Fruit fly (Drosophila melanogaster) whole organism, wandering third instar larva: Measurements from ENCODE around the gene CG32811.
A peak's percentile ranks its signal among the peaks of the same experiment; 100 is the strongest.

Experiments used
- CG32264 ChIP-seq: fragments of 200-800 bp; sonication (Bioruptor generic); optimal IDR thresholded peaks from 2 replicates; lab custom pipeline; 2016; ENCODE audit warnings: missing biosample characterization, missing genetic modification characterization
- CG9705 ChIP-seq: fragments of 200-800 bp; sonication (Bioruptor generic); optimal IDR thresholded peaks from 2 replicates; lab custom pipeline; 2018; ENCODE audit warnings: missing biosample characterization, mild to moderate bottlenecking, missing genetic modification characterization
- CrebA ChIP-seq: fragments of 200-800 bp; sonication (Bioruptor generic); optimal IDR thresholded peaks from 2 replicates; lab custom pipeline; 2016; ENCODE audit warnings: missing biosample characterization, mild to moderate bottlenecking, missing genetic modification characterization, borderline replicate concordance
- Dfd ChIP-seq: fragments of >200 bp; optimal IDR thresholded peaks from 2 replicates; lab custom pipeline; 2017; ENCODE audit warnings: missing biosample characterization, missing genetic modification characterization
- Dif ChIP-seq: fragments of 200-275, 200-300 bp; sonication (Bioruptor generic); optimal IDR thresholded peaks from 2 replicates; lab custom pipeline; 2018; ENCODE audit warnings: missing biosample characterization, missing genetic modification characterization; ENCODE audit not compliant: partially characterized antibody
- GATAd ChIP-seq: sonication (Bioruptor generic); optimal IDR thresholded peaks from 2 replicates; lab custom pipeline; 2016; ENCODE audit warnings: missing biosample characterization, missing genetic modification characterization
- HLH106 ChIP-seq: fragments of 200-800 bp; optimal IDR thresholded peaks from 3 replicates; lab custom pipeline; 2019; ENCODE audit warnings: missing biosample characterization, mild to moderate bottlenecking, missing genetic modification characterization, moderate library complexity
- Hnf4 ChIP-seq: fragments of 200-800 bp; sonication (Bioruptor generic); optimal IDR thresholded peaks from 2 replicates; lab custom pipeline; 2016; ENCODE audit warnings: missing biosample characterization, mild to moderate bottlenecking, missing genetic modification characterization
- Hr78 ChIP-seq: fragments of >200 bp; optimal IDR thresholded peaks from 2 replicates; lab custom pipeline; 2017; ENCODE audit warnings: missing biosample characterization, missing genetic modification characterization
- Hr83 ChIP-seq: fragments of 200-300 bp; sonication (Bioruptor generic); optimal IDR thresholded peaks from 2 replicates; lab custom pipeline; 2016; ENCODE audit warnings: missing biosample characterization, mild to moderate bottlenecking, missing genetic modification characterization, moderate library complexity; ENCODE audit not compliant: poor library complexity, severe bottlenecking
- Jra ChIP-seq: sonication (Bioruptor generic); optimal IDR thresholded peaks from 2 replicates; lab custom pipeline; 2016; ENCODE audit warnings: missing biosample characterization, missing genetic modification characterization
- Mio ChIP-seq: sonication (Bioruptor generic); optimal IDR thresholded peaks from 2 replicates; lab custom pipeline; 2016; ENCODE audit warnings: missing biosample characterization, missing genetic modification characterization
- Myc ChIP-seq: fragments of >200 bp; optimal IDR thresholded peaks from 2 replicates; lab custom pipeline; 2017
- N ChIP-seq: fragments of >200 bp; optimal IDR thresholded peaks from 2 replicates; lab custom pipeline; 2018; ENCODE audit warnings: missing biosample characterization, missing external identifiers, missing genetic modification characterization
- OdsH ChIP-seq: fragments of 200-800 bp; sonication (Bioruptor generic); optimal IDR thresholded peaks from 2 replicates; lab custom pipeline; 2016; ENCODE audit warnings: missing biosample characterization, mild to moderate bottlenecking, missing genetic modification characterization
- Rel ChIP-seq, 2 experiments: fragments of 200-800 bp; sonication (Bioruptor generic) in 1 of 2; optimal IDR thresholded peaks; 2 replicates in 1 of 2; 3 replicates in 1 of 2; lab custom pipeline; 2016 to 2019; ENCODE audit warnings: mild to moderate bottlenecking in 2 of 2, missing biosample characterization in 2 of 2, missing genetic modification characterization in 2 of 2, moderate library complexity in 1 of 2
- Sp1 ChIP-seq: fragments of 200-800 bp; sonication (Bioruptor generic); optimal IDR thresholded peaks from 3 replicates; lab custom pipeline; 2019; ENCODE audit warnings: missing biosample characterization, mild to moderate bottlenecking, missing genetic modification characterization, moderate library complexity
- Vsx2 ChIP-seq: fragments of 200-300, 225-300 bp; sonication (Bioruptor generic); optimal IDR thresholded peaks from 2 replicates; lab custom pipeline; 2018; ENCODE audit warnings: missing biosample characterization, missing genetic modification characterization; ENCODE audit not compliant: partially characterized antibody
- br ChIP-seq: fragments of 200-800 bp; sonication (Bioruptor generic); optimal IDR thresholded peaks from 2 replicates; lab custom pipeline; 2016; ENCODE audit warnings: missing biosample characterization, missing genetic modification characterization
- brk ChIP-seq: fragments of 200-800 bp; sonication (Bioruptor generic); optimal IDR thresholded peaks from 2 replicates; lab custom pipeline; 2016; ENCODE audit warnings: missing biosample characterization, mild to moderate bottlenecking, missing genetic modification characterization
- dl ChIP-seq, 2 experiments: fragments of 175-275, 200-275 bp in 1 of 2; fragments of 200-275 bp in 1 of 2; sonication (Bioruptor generic); optimal IDR thresholded peaks; lab custom pipeline; 2018; ENCODE audit warnings: mild to moderate bottlenecking in 2 of 2, missing biosample characterization in 2 of 2, missing genetic modification characterization in 2 of 2, moderate library complexity in 2 of 2; ENCODE audit not compliant: partially characterized antibody in 2 of 2, insufficient read depth in 1 of 2
- dmrt93B ChIP-seq: fragments of 200-800 bp; sonication (Bioruptor generic); optimal IDR thresholded peaks from 2 replicates; lab custom pipeline; 2018; ENCODE audit warnings: missing biosample characterization, mild to moderate bottlenecking, missing genetic modification characterization
- dsf ChIP-seq: sonication (Bioruptor generic); optimal IDR thresholded peaks from 2 replicates; lab custom pipeline; 2016; ENCODE audit warnings: missing biosample characterization, missing genetic modification characterization, borderline replicate concordance
- ey ChIP-seq: fragments of 200-800 bp; sonication (Bioruptor generic); optimal IDR thresholded peaks from 2 replicates; lab custom pipeline; 2016; ENCODE audit warnings: missing biosample characterization, missing genetic modification characterization
- foxo ChIP-seq, 2 experiments: fragments of 200-800 bp; sonication (Bioruptor generic); optimal IDR thresholded peaks; 2 replicates in 1 of 2; 3 replicates in 1 of 2; lab custom pipeline; 2016 to 2017; ENCODE audit warnings: missing biosample characterization in 2 of 2, missing genetic modification characterization in 2 of 2
- fru ChIP-seq: fragments of 200-800 bp; sonication (Bioruptor generic); optimal IDR thresholded peaks from 3 replicates; lab custom pipeline; 2016; ENCODE audit warnings: missing biosample characterization, mild to moderate bottlenecking, missing genetic modification characterization
- h ChIP-seq: fragments of 200-800 bp; sonication (Bioruptor generic); optimal IDR thresholded peaks from 3 replicates; lab custom pipeline; 2016; ENCODE audit warnings: missing biosample characterization, mild to moderate bottlenecking, missing genetic modification characterization
- jim ChIP-seq: fragments of 175-275, 200-325 bp; sonication (Bioruptor generic); optimal IDR thresholded peaks from 2 replicates; lab custom pipeline; 2016; ENCODE audit warnings: missing biosample characterization, mild to moderate bottlenecking, missing genetic modification characterization
- lola ChIP-seq: fragments of >200 bp; optimal IDR thresholded peaks from 2 replicates; lab custom pipeline; 2017; ENCODE audit warnings: missing biosample characterization, missing genetic modification characterization
- pan ChIP-seq: fragments of >200 bp; optimal IDR thresholded peaks from 2 replicates; lab custom pipeline; 2017
- psq ChIP-seq: fragments of 200-800 bp; sonication (Bioruptor generic); optimal IDR thresholded peaks from 3 replicates; lab custom pipeline; 2017; ENCODE audit warnings: missing biosample characterization, mild to moderate bottlenecking, missing genetic modification characterization, moderate library complexity
- rgr ChIP-seq: fragments of 200-800 bp; sonication (Bioruptor generic); optimal IDR thresholded peaks from 3 replicates; lab custom pipeline; 2016; ENCODE audit warnings: missing biosample characterization, mild to moderate bottlenecking, missing genetic modification characterization
- sage ChIP-seq: fragments of 200-800 bp; sonication (Bioruptor generic); optimal IDR thresholded peaks from 2 replicates; lab custom pipeline; 2016; ENCODE audit warnings: missing biosample characterization, mild to moderate bottlenecking, missing genetic modification characterization
- tai ChIP-seq: sonication (Bioruptor generic); optimal IDR thresholded peaks from 2 replicates; lab custom pipeline; 2016; ENCODE audit warnings: missing biosample characterization, missing genetic modification characterization
- usp ChIP-seq: fragments of >200 bp; optimal IDR thresholded peaks from 2 replicates; lab custom pipeline; 2017; ENCODE audit warnings: missing biosample characterization, missing genetic modification characterization
- woc ChIP-seq: sonication (Bioruptor generic); optimal IDR thresholded peaks from 2 replicates; lab custom pipeline; 2016; ENCODE audit warnings: missing biosample characterization, mild to moderate bottlenecking, missing genetic modification characterization

The CG32811 gene

dm6 chrX:1321043-1321442 lies 22.9 kb upstream of the CG32811 start:
- TF ChIP-seq usp (GFP tag; lab: Kevin White, UChicago) (no peak), Jra (GFP tag; lab: Kevin White, UChicago) (peak; percentile 53), foxo (GFP tag; optimal IDR thresholded peaks at IDR 0.05; lab: Kevin White, UChicago) (no peak), pan (lab: Kevin White, UChicago) (no peak), psq (GFP tag; lab: Kevin White, UChicago) (peak; percentile 43), sage (no peak), Rel (GFP tag; optimal IDR thresholded peaks at IDR 0.05; lab: Kevin White, UChicago) (no peak), Rel (tag; optimal IDR thresholded peaks at IDR 0.05; lab: Kevin White, UChicago) (peak; percentile 81), h (GFP tag; lab: Kevin White, UChicago) (no peak)

dm6 chrX:1320144-1320981 lies 22.2 kb upstream of the CG32811 start:
- TF ChIP-seq rgr (peak; percentile 50), usp (GFP tag; lab: Kevin White, UChicago) (no peak), h (GFP tag; lab: Kevin White, UChicago) (peak; percentile 56), psq (GFP tag; lab: Kevin White, UChicago) (peak; percentile 60), lola (GFP tag; lab: Kevin White, UChicago) (no peak), jim (GFP tag; lab: Kevin White, UChicago) (no peak), Vsx2 (peak; percentile 90), CG32264 (GFP tag; lab: Kevin White, UChicago) (no peak), Rel (GFP tag; optimal IDR thresholded peaks at IDR 0.05; lab: Kevin White, UChicago) (no peak), Rel (tag; optimal IDR thresholded peaks at IDR 0.05; lab: Kevin White, UChicago) (no peak), Dif (GFP tag; lab: Kevin White, UChicago) (peak; percentile 25), tai (GFP tag; lab: Kevin White, UChicago) (no peak), Hr78 (GFP tag; lab: Kevin White, UChicago) (no peak), dl (GFP tag; optimal IDR thresholded peaks at IDR 0.05; lab: Kevin White, UChicago; ENCODE audit: insufficient read depth in 1 of 2, partially characterized antibody in 2 of 2) (no peak), Sp1 (GFP tag; lab: Kevin White, UChicago) (peak; percentile 58), N (GFP tag; lab: Kevin White, UChicago) (no peak), GATAd (GFP tag; lab: Kevin White, UChicago) (no peak), CrebA (GFP tag; lab: Kevin White, UChicago) (peak; percentile 49), Dfd (GFP tag; lab: Kevin White, UChicago) (no peak), CG9705 (GFP tag; lab: Kevin White, UChicago) (peak; percentile 32), Jra (GFP tag; lab: Kevin White, UChicago) (no peak), foxo (GFP tag; optimal IDR thresholded peaks at IDR 0.05; lab: Kevin White, UChicago) (peak in 1 of 2 experiments; percentile 69), woc (GFP tag; lab: Kevin White, UChicago) (peak; percentile 84), Hnf4 (no peak), brk (no peak), OdsH (peak; percentile 67), fru (GFP tag; lab: Kevin White, UChicago) (peak; percentile 74), dmrt93B (GFP tag; lab: Kevin White, UChicago) (peak; percentile 50), ey (GFP tag; lab: Kevin White, UChicago) (peak; percentile 65), HLH106 (tag; lab: Kevin White, UChicago) (peak; percentile 70), br (GFP tag; lab: Kevin White, UChicago) (peak; percentile 30), Mio (GFP tag; lab: Kevin White, UChicago) (no peak)

- TF ChIP-seq brk (no peak), OdsH (no peak), pan (lab: Kevin White, UChicago) (no peak), dsf (GFP tag; lab: Kevin White, UChicago) (no peak), Myc (lab: Kevin White, UChicago) (no peak), Vsx2 (no peak), Rel (GFP tag; optimal IDR thresholded peaks at IDR 0.05; lab: Kevin White, UChicago) (no peak), Rel (tag; optimal IDR thresholded peaks at IDR 0.05; lab: Kevin White, UChicago) (no peak), Jra (GFP tag; lab: Kevin White, UChicago) (no peak), dmrt93B (GFP tag; lab: Kevin White, UChicago) (no peak), tai (GFP tag; lab: Kevin White, UChicago) (no peak), Hnf4 (no peak), N (GFP tag; lab: Kevin White, UChicago) (no peak), sage (no peak), Hr78 (GFP tag; lab: Kevin White, UChicago) (no peak), usp (GFP tag; lab: Kevin White, UChicago) (no peak), ey (GFP tag; lab: Kevin White, UChicago) (no peak), Hr83 (GFP tag; lab: Kevin White, UChicago) (no peak), rgr (no peak)
- TF ChIP-seq, all 38 proteins: peak for 0
Observed at dm6 chrX:1312510-1312909, 14.3 kb upstream of the CG32811 start.
